Fruit fly (Drosophila melanogaster) whole organism, embryonic: ENCODE measurements around the gene iav.
A peak's percentile ranks its signal among the peaks of the same experiment; 100 is the strongest.

Experiments used
- Blimp-1 ChIP-seq: fragments of 200-800 bp; sonication (Bioruptor generic); optimal IDR thresholded peaks from 3 replicates; lab custom pipeline; 2018; ENCODE audit warnings: missing biosample characterization, missing genetic modification characterization, mild to moderate bottlenecking, moderate library complexity, missing genetic modification reagents
- CG30431 ChIP-seq: fragments of 200-800 bp; sonication (Bioruptor generic); optimal IDR thresholded peaks from 2 replicates; lab custom pipeline; 2017; ENCODE audit warnings: missing biosample characterization, missing genetic modification characterization
- Dfd ChIP-seq, 2 experiments: fragments of >200 bp; optimal IDR thresholded peaks; 2 replicates each; lab custom pipeline; 2017; ENCODE audit warnings: missing biosample characterization in 2 of 2, missing genetic modification characterization in 2 of 2
- Gug ChIP-seq: fragments of 200-800 bp; sonication (Bioruptor generic); IDR thresholded peaks from 4 replicates; pipeline ENCODE4 v1.3.6; 2022; ENCODE audit warnings: missing biosample characterization, missing genetic modification characterization
- Six4 ChIP-seq: fragments of 200-800 bp; sonication (Bioruptor generic); optimal IDR thresholded peaks from 2 replicates; lab custom pipeline; 2016; ENCODE audit warnings: missing biosample characterization, missing genetic modification characterization
- chinmo ChIP-seq: fragments of 200-800 bp; sonication (Bioruptor generic); IDR thresholded peaks from 4 replicates; pipeline ENCODE4 v1.3.6; 2022; ENCODE audit warnings: missing biosample characterization, missing genetic modification characterization; ENCODE audit not compliant: partially characterized antibody
- crp ChIP-seq, 2 experiments: fragments of 200-800 bp; sonication (Bioruptor generic); optimal IDR thresholded peaks; 2 replicates in 1 of 2; 3 replicates in 1 of 2; lab custom pipeline; 2017; ENCODE audit warnings: missing biosample characterization in 2 of 2, missing genetic modification characterization in 2 of 2, mild to moderate bottlenecking in 1 of 2, moderate library complexity in 1 of 2
- h ChIP-seq: fragments of >200 bp; optimal IDR thresholded peaks from 2 replicates; lab custom pipeline; 2017
- lmd ChIP-seq: fragments of 200-800 bp; sonication (Bioruptor generic); IDR thresholded peaks from 2 replicates; pipeline ENCODE4 v1.3.6; 2022; ENCODE audit warnings: missing biosample characterization, missing genetic modification characterization
- lola ChIP-seq, 3 experiments: fragments of >200 bp in 2 of 3; fragments of 200-800 bp in 1 of 3; sonication (Bioruptor generic) in 1 of 3; optimal IDR thresholded peaks; 2 replicates each; lab custom pipeline; 2017 to 2019; ENCODE audit warnings: missing biosample characterization in 3 of 3, missing genetic modification characterization in 3 of 3, mild to moderate bottlenecking in 1 of 3, moderate library complexity in 1 of 3
- run ChIP-seq: fragments of 200-800 bp; sonication (Bioruptor generic); optimal IDR thresholded peaks from 3 replicates; lab custom pipeline; 2018; ENCODE audit warnings: missing biosample characterization, mild to moderate bottlenecking, missing genetic modification characterization
- trh ChIP-seq: fragments of 200-800 bp; sonication (Bioruptor generic); optimal IDR thresholded peaks from 2 replicates; lab custom pipeline; 2016; ENCODE audit warnings: missing biosample characterization, missing genetic modification characterization
- tx ChIP-seq: fragments of 200-800 bp; sonication (Bioruptor generic); optimal IDR thresholded peaks from 2 replicates; lab custom pipeline; 2016; ENCODE audit warnings: missing biosample characterization, missing genetic modification characterization
- vvl ChIP-seq: fragments of 200-800 bp; sonication (Bioruptor generic); IDR thresholded peaks from 2 replicates; pipeline ENCODE4 v1.3.6; 2022; ENCODE audit warnings: missing biosample characterization, missing genetic modification characterization

DNA sequence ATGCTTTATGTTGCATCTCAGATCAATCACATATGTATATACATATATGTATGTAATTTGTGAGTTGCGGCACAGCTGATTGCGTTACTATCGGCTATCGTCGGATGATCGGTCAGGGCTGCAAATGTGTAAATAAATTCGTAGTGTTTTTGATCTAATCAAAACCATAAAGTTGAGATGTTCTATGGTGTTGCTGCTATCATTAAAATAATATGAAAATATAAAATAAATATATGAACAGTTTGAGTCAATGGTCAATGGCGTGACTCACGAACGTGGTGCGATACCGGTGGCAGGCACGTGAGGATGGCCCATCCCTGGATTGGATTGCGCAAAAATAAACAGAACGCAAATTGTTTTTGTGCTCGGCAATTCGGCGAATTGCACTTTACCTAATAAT, 42.9 kb upstream of the iav start, which contains the start of gene Coq7:
- TF ChIP-seq Six4 (GFP tag; lab: Kevin White, UChicago): no peak
- TF ChIP-seq h: no peak
- no peak for TF ChIP-seq run (tag; lab: Kevin White, UChicago)
- peak; percentile 96 for TF ChIP-seq vvl
- peak; percentile 58 for TF ChIP-seq trh (GFP tag; lab: Kevin White, UChicago)
- peak; percentile 81 for TF ChIP-seq CG30431 (GFP tag; lab: Kevin White, UChicago)
- no peak for TF ChIP-seq tx (GFP tag; lab: Kevin White, UChicago)
- TF ChIP-seq Blimp-1 (GFP tag; lab: Kevin White, UChicago): no peak
- no peak for TF ChIP-seq Dfd (GFP tag; optimal IDR thresholded peaks at IDR 0.05; lab: Kevin White, UChicago)
- TF ChIP-seq chinmo (GFP tag; lab: Robert Waterston, UW): peak; percentile 94
- TF ChIP-seq Gug (GFP tag; lab: Robert Waterston, UW): peak; percentile 94
- TF ChIP-seq crp (GFP tag; optimal IDR thresholded peaks at IDR 0.05; lab: Kevin White, UChicago): peak; percentile 57 to 92
- peak; percentile 93 for TF ChIP-seq lmd (GFP tag; lab: Robert Waterston, UW)
- peak in 1 of 3 experiments; percentile 86 for TF ChIP-seq lola (GFP tag; optimal IDR thresholded peaks at IDR 0.05; lab: Kevin White, UChicago)
